Fruit fly (Drosophila melanogaster) whole organism, embryonic: ENCODE results near the gene Irk2.
A peak's percentile ranks its signal among the peaks of the same experiment; 100 is the strongest.

Source experiments
- Ada2b ChIP-seq: fragments of 200-800 bp; sonication (Bioruptor generic); IDR thresholded peaks from 2 replicates; pipeline ENCODE4 v1.3.6; 2022; ENCODE audit warnings: missing biosample characterization, missing genetic modification characterization
- CG10321 ChIP-seq: fragments of 200-800 bp; sonication (Bioruptor generic); IDR thresholded peaks from 2 replicates; pipeline ENCODE4 v1.3.6; 2022; ENCODE audit warnings: missing biosample characterization, missing genetic modification characterization
- CG10543 ChIP-seq: fragments of 200-800 bp; sonication (Bioruptor generic); optimal IDR thresholded peaks from 3 replicates; lab custom pipeline; 2017; ENCODE audit warnings: missing biosample characterization, mild to moderate bottlenecking, missing genetic modification characterization, moderate library complexity
- CG10565 ChIP-seq: fragments of 200-800 bp; sonication (Bioruptor generic); optimal IDR thresholded peaks from 3 replicates; lab custom pipeline; 2016; ENCODE audit warnings: missing biosample characterization, mild to moderate bottlenecking, missing genetic modification characterization
- CG10654 ChIP-seq: fragments of 200-800 bp; sonication (Bioruptor generic); optimal IDR thresholded peaks from 2 replicates; lab custom pipeline; 2016; ENCODE audit warnings: missing biosample characterization, missing genetic modification characterization
- CG13287 ChIP-seq: fragments of 200-800 bp; sonication (Bioruptor generic); IDR thresholded peaks from 2 replicates; pipeline ENCODE4 v1.3.6; 2022; ENCODE audit warnings: missing biosample characterization, missing genetic modification characterization; ENCODE audit not compliant: partially characterized antibody
- CG1529 ChIP-seq: fragments of 200-800 bp; sonication (Bioruptor generic); optimal IDR thresholded peaks from 3 replicates; lab custom pipeline; 2018; ENCODE audit warnings: missing biosample characterization, missing genetic modification characterization
- CG15514 ChIP-seq: fragments of 200-800 bp; sonication (Bioruptor generic); optimal IDR thresholded peaks from 3 replicates; lab custom pipeline; 2017; ENCODE audit warnings: missing biosample characterization, missing genetic modification characterization, mild to moderate bottlenecking, moderate library complexity, missing genetic modification reagents
- CG16779 ChIP-seq: fragments of 200-800 bp; sonication (Bioruptor generic); IDR thresholded peaks from 2 replicates; pipeline ENCODE4 v1.3.6; 2022; ENCODE audit warnings: missing biosample characterization, missing genetic modification characterization
- CG17186 ChIP-seq: fragments of 200-800 bp; sonication (Bioruptor generic); optimal IDR thresholded peaks from 3 replicates; lab custom pipeline; 2017; ENCODE audit warnings: missing biosample characterization, missing genetic modification reagents, missing genetic modification characterization
- CG2116 ChIP-seq: fragments of 200-800 bp; sonication (Bioruptor generic); optimal IDR thresholded peaks from 3 replicates; lab custom pipeline; 2018; ENCODE audit warnings: missing biosample characterization, mild to moderate bottlenecking, missing genetic modification characterization
- CG2129 ChIP-seq: fragments of 200-800 bp; sonication (Bioruptor generic); IDR thresholded peaks from 2 replicates; pipeline ENCODE4 v1.3.6; 2022; ENCODE audit warnings: missing biosample characterization, missing genetic modification characterization; ENCODE audit not compliant: partially characterized antibody
- CG32532 ChIP-seq: fragments of 200-800 bp; sonication (Bioruptor generic); IDR thresholded peaks from 2 replicates; pipeline ENCODE4 v1.3.6; 2022; ENCODE audit warnings: missing biosample characterization, missing genetic modification characterization
- CG34376 ChIP-seq: fragments of 200-800 bp; sonication (Bioruptor generic); optimal IDR thresholded peaks from 2 replicates; lab custom pipeline; 2018; ENCODE audit warnings: missing biosample characterization, mild to moderate bottlenecking, missing genetic modification characterization
- CG6813 ChIP-seq: fragments of 200-800 bp; sonication (Bioruptor generic); optimal IDR thresholded peaks from 2 replicates; lab custom pipeline; 2017; ENCODE audit warnings: missing biosample characterization, missing genetic modification characterization, mild to moderate bottlenecking, moderate library complexity, missing genetic modification reagents
- CG7987 ChIP-seq: fragments of 200-800 bp; sonication (Bioruptor generic); optimal IDR thresholded peaks from 2 replicates; lab custom pipeline; 2018; ENCODE audit warnings: missing biosample characterization, mild to moderate bottlenecking, missing genetic modification characterization, moderate library complexity
- CG9437 ChIP-seq: fragments of 200-800 bp; sonication (Bioruptor generic); optimal IDR thresholded peaks from 2 replicates; lab custom pipeline; 2018; ENCODE audit warnings: missing biosample characterization, mild to moderate bottlenecking, missing genetic modification characterization
- CG9817 ChIP-seq: fragments of 200-800 bp; sonication (Bioruptor generic); optimal IDR thresholded peaks from 2 replicates; lab custom pipeline; 2018; ENCODE audit warnings: missing biosample characterization, mild to moderate bottlenecking, missing genetic modification characterization, moderate library complexity
- Camta ChIP-seq: fragments of 200-800 bp; sonication (Bioruptor generic); optimal IDR thresholded peaks from 2 replicates; lab custom pipeline; 2016; ENCODE audit warnings: missing biosample characterization, missing genetic modification characterization
- D19A ChIP-seq: fragments of 200-800 bp; optimal IDR thresholded peaks from 3 replicates; lab custom pipeline; 2019; ENCODE audit warnings: missing biosample characterization, mild to moderate bottlenecking, missing genetic modification characterization, moderate library complexity
- Deaf1 ChIP-seq: fragments of 200-800 bp; optimal IDR thresholded peaks from 3 replicates; lab custom pipeline; 2019; ENCODE audit warnings: missing biosample characterization, mild to moderate bottlenecking, missing genetic modification characterization, moderate library complexity
- Dip2 ChIP-seq: fragments of 200-800 bp; sonication (Bioruptor generic); IDR thresholded peaks from 2 replicates; pipeline ENCODE4 v1.3.6; 2022; ENCODE audit warnings: missing biosample characterization, missing genetic modification characterization
- Dp ChIP-seq: fragments of 200-800 bp; sonication (Bioruptor generic); optimal IDR thresholded peaks from 2 replicates; lab custom pipeline; 2018; ENCODE audit warnings: missing biosample characterization, mild to moderate bottlenecking, missing genetic modification characterization, moderate library complexity
- E2f2 ChIP-seq: fragments of 200-800 bp; sonication (Bioruptor generic); IDR thresholded peaks from 2 replicates; pipeline ENCODE4 v1.3.6; 2022; ENCODE audit warnings: missing biosample characterization, missing genetic modification characterization
- GATAe ChIP-seq: fragments of 200-800 bp; sonication (Bioruptor generic); conservative IDR thresholded peaks from 2 replicates; pipeline ENCODE4 v1.3.6; 2022; ENCODE audit warnings: missing biosample characterization, missing genetic modification characterization
- HLH54F ChIP-seq: fragments of 200-800 bp; sonication (Bioruptor generic); optimal IDR thresholded peaks from 3 replicates; lab custom pipeline; 2016; ENCODE audit warnings: missing biosample characterization, missing genetic modification characterization
- Hmr ChIP-seq: fragments of 200-800 bp; sonication (Bioruptor generic); optimal IDR thresholded peaks from 3 replicates; lab custom pipeline; 2017; ENCODE audit warnings: mild to moderate bottlenecking, missing biosample characterization, missing genetic modification reagents, missing genetic modification characterization
- Lim3 ChIP-seq: fragments of 200-800 bp; sonication (Bioruptor generic); IDR thresholded peaks from 2 replicates; pipeline ENCODE4 v1.3.6; 2022; ENCODE audit warnings: missing biosample characterization, missing genetic modification characterization
- Mes4 ChIP-seq: fragments of 200-800 bp; sonication (Bioruptor generic); optimal IDR thresholded peaks from 2 replicates; lab custom pipeline; 2016; ENCODE audit warnings: missing biosample characterization, missing genetic modification characterization
- NfI ChIP-seq: fragments of 200-800 bp; sonication (Bioruptor generic); optimal IDR thresholded peaks from 3 replicates; lab custom pipeline; 2018; ENCODE audit warnings: missing biosample characterization, mild to moderate bottlenecking, missing genetic modification characterization, moderate library complexity
- Rfx ChIP-seq: fragments of 200-800 bp; sonication (Bioruptor generic); IDR thresholded peaks from 2 replicates; pipeline ENCODE4 v1.3.6; 2022; ENCODE audit warnings: missing biosample characterization, missing genetic modification characterization
- Scr ChIP-seq: fragments of 200-800 bp; sonication (Bioruptor generic); IDR thresholded peaks from 2 replicates; pipeline ENCODE4 v1.3.6; 2022; ENCODE audit warnings: missing biosample characterization, missing genetic modification characterization; ENCODE audit not compliant: partially characterized antibody
- Side ChIP-seq: fragments of 200-800 bp; sonication (Bioruptor generic); optimal IDR thresholded peaks from 2 replicates; lab custom pipeline; 2016; ENCODE audit warnings: missing biosample characterization, missing genetic modification characterization
- Sox100B ChIP-seq: fragments of 200-800 bp; sonication (Bioruptor generic); optimal IDR thresholded peaks from 3 replicates; lab custom pipeline; 2018; ENCODE audit warnings: missing biosample characterization, mild to moderate bottlenecking, missing genetic modification characterization
- bigmax ChIP-seq: fragments of 200-800 bp; sonication (Bioruptor generic); optimal IDR thresholded peaks from 2 replicates; lab custom pipeline; 2018; ENCODE audit warnings: missing biosample characterization, mild to moderate bottlenecking, missing genetic modification characterization
- btn ChIP-seq: fragments of 200-800 bp; sonication (Bioruptor generic); optimal IDR thresholded peaks from 2 replicates; lab custom pipeline; 2016; ENCODE audit warnings: missing biosample characterization, missing genetic modification characterization
- ci ChIP-seq: fragments of 200-800 bp; sonication (Bioruptor generic); IDR thresholded peaks from 3 replicates; pipeline ENCODE4 v1.3.6; 2022; ENCODE audit warnings: missing biosample characterization, missing genetic modification characterization
- crol ChIP-seq: fragments of 200-800 bp; sonication (Bioruptor generic); IDR thresholded peaks from 2 replicates; pipeline ENCODE4 v1.3.6; 2022; ENCODE audit warnings: missing biosample characterization, missing genetic modification characterization
- ewg ChIP-seq: fragments of 200-800 bp; sonication (Bioruptor generic); optimal IDR thresholded peaks from 3 replicates; lab custom pipeline; 2017; ENCODE audit warnings: mild to moderate bottlenecking, missing biosample characterization, missing genetic modification reagents, missing genetic modification characterization
- exex ChIP-seq: fragments of 200-800 bp; sonication (Bioruptor generic); optimal IDR thresholded peaks from 4 replicates; lab custom pipeline; 2018; ENCODE audit warnings: missing biosample characterization, mild to moderate bottlenecking, missing genetic modification characterization, moderate library complexity
- gem ChIP-seq: fragments of 200-800 bp; sonication (Bioruptor generic); optimal IDR thresholded peaks from 2 replicates; lab custom pipeline; 2019; ENCODE audit warnings: missing biosample characterization, mild to moderate bottlenecking, missing genetic modification characterization, moderate library complexity
- kah ChIP-seq: fragments of 200-800 bp; sonication (Bioruptor generic); optimal IDR thresholded peaks from 2 replicates; lab custom pipeline; 2018; ENCODE audit warnings: missing biosample characterization, mild to moderate bottlenecking, missing genetic modification characterization
- klu ChIP-seq: fragments of 200-800 bp; sonication (Bioruptor generic); IDR thresholded peaks from 2 replicates; pipeline ENCODE4 v1.3.6; 2022; ENCODE audit warnings: missing biosample characterization, missing genetic modification characterization
- lov ChIP-seq, 2 experiments: fragments of 200-800 bp in 1 of 2; fragments of >200 bp in 1 of 2; sonication (Bioruptor generic) in 1 of 2; IDR thresholded peaks in 1 of 2; optimal IDR thresholded peaks in 1 of 2; 2 replicates in 1 of 2; 3 replicates in 1 of 2; pipeline versions ENCODE4 v1.3.6 to Lab custom; 2017 to 2022; ENCODE audit warnings: missing biosample characterization in 1 of 2, missing genetic modification characterization in 1 of 2
- phol ChIP-seq: fragments of 200-800 bp; sonication (Bioruptor generic); optimal IDR thresholded peaks from 3 replicates; lab custom pipeline; 2018; ENCODE audit warnings: missing biosample characterization, mild to moderate bottlenecking, missing genetic modification characterization, moderate library complexity
- pzg ChIP-seq: fragments of 200-800 bp; sonication (Bioruptor generic); optimal IDR thresholded peaks from 3 replicates; lab custom pipeline; 2018; ENCODE audit warnings: missing biosample characterization, mild to moderate bottlenecking, missing genetic modification characterization, moderate library complexity
- row ChIP-seq: fragments of 200-800 bp; sonication (Bioruptor generic); IDR thresholded peaks from 3 replicates; pipeline ENCODE4 v1.3.6; 2022; ENCODE audit warnings: missing biosample characterization, missing genetic modification characterization
- sc ChIP-seq, 3 experiments: fragments of >200 bp in 2 of 3; fragments of 200-800 bp in 1 of 3; sonication (Bioruptor generic) in 1 of 3; optimal IDR thresholded peaks; 2 replicates in 2 of 3; 3 replicates in 1 of 3; lab custom pipeline; 2017; ENCODE audit warnings: mild to moderate bottlenecking in 1 of 3, missing biosample characterization in 1 of 3, missing genetic modification characterization in 1 of 3, missing genetic modification reagents in 1 of 3

The Irk2 gene

DNA sequence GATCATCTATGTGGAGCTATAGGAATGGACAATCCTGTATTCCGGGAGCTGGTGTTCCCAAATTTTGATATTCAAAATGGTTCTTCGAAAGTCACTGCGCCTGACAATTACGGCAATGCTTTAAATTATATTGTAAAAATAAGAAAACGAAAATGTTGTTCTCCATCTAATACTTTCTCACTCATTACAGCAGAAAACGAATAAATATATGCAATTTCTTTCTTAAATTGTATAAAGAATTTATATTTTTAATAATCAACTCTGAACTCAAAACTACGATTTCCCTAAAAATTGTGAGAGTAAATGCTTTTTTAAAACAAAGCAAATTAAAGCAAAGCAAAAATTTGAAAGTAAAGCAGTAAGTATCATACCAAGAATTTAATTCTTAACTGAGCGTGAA lies 37.6 kb upstream of the Irk2 start, which contains the start of gene CG10164 (continued):
- TF ChIP-seq gem (tag; lab: Kevin White, UChicago) (no peak), Scr (no peak), crol (GFP tag; lab: Robert Waterston, UW) (no peak)

DNA sequence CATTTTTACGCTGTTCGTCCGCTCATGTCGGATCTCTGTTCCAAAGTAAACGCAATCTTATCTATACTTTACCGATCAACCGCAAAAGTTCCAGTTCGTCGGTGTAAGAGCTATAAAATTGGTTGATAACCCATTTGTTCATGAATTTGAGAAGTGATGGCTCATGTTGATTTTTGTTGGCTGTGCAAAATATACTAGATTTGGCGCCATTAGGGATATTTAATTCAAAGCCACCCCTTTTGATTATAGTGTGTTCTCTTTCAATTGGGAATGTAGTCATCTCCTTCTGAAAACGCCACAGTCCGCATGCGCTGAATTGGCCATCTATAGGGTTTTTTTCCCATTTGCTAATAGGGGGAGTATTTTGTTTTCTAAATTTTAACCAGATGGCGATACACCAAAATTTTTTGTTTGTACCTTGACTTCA lies 19.5 kb upstream of the Irk2 start, which contains the start of gene Ugt303B2:
Ugt303B2 (minus strand) TSS at position 190 of the 427 bp plus-strand sequence.
- TF ChIP-seq row (GFP tag; lab: Robert Waterston, UW): peak; percentile 23; the same call in 1 of the 3 replicates
- peak; percentile 12 for TF ChIP-seq CG9817 (tag; lab: Kevin White, UChicago)
- TF ChIP-seq CG10543 (GFP tag; lab: Kevin White, UChicago): peak; percentile 33
- no peak for TF ChIP-seq CG10654 (GFP tag; lab: Kevin White, UChicago)
- peak; percentile 6 for TF ChIP-seq CG7987 (GFP tag; lab: Kevin White, UChicago)
- no peak for TF ChIP-seq sc (optimal IDR thresholded peaks at IDR 0.05; lab: Kevin White, UChicago)
- no peak for TF ChIP-seq sc (GFP tag; optimal IDR thresholded peaks at IDR 0.05; lab: Kevin White, UChicago)
- TF ChIP-seq Camta (GFP tag; lab: Kevin White, UChicago): no peak
- TF ChIP-seq CG32532 (GFP tag; lab: Robert Waterston, UW): peak; percentile 37; the same call in 1 of the 2 replicates
- TF ChIP-seq GATAe (GFP tag; lab: Robert Waterston, UW): peak; percentile 80
- no peak for TF ChIP-seq kah (GFP tag; lab: Kevin White, UChicago)
- no peak for TF ChIP-seq klu (GFP tag; lab: Robert Waterston, UW)
- TF ChIP-seq CG2129 (GFP tag; lab: Robert Waterston, UW): no peak
- 0 out of 3 replicates have a peak, but pooled peaks have one; percentile 21 for TF ChIP-seq ci (GFP tag; lab: Robert Waterston, UW)
- no peak for TF ChIP-seq lov (optimal IDR thresholded peaks at IDR 0.05; lab: Kevin White, UChicago)
- no peak for TF ChIP-seq lov (GFP tag; IDR thresholded peaks at IDR 0.05; lab: Robert Waterston, UW)
- no peak for TF ChIP-seq NfI (GFP tag; lab: Kevin White, UChicago)
- TF ChIP-seq CG9437 (GFP tag; lab: Kevin White, UChicago): no peak
- no peak for TF ChIP-seq Sox100B (GFP tag; lab: Kevin White, UChicago)
- peak; percentile 76 for TF ChIP-seq Dp
- TF ChIP-seq CG6813: no peak
- no peak for TF ChIP-seq CG10565
- TF ChIP-seq CG15514 (GFP tag; lab: Kevin White, UChicago): peak; percentile 97
- no peak for TF ChIP-seq phol (tag; lab: Kevin White, UChicago)
- no peak for TF ChIP-seq CG1529 (GFP tag; lab: Kevin White, UChicago)
- TF ChIP-seq CG2116: peak; percentile 4
- no peak for TF ChIP-seq D19A (tag; lab: Kevin White, UChicago)
- no peak for TF ChIP-seq Ada2b (GFP tag; lab: Robert Waterston, UW)
- TF ChIP-seq exex (tag; lab: Kevin White, UChicago): peak; percentile 51
- peak; percentile 27 for TF ChIP-seq pzg (GFP tag; lab: Kevin White, UChicago)
- peak; percentile 78 for TF ChIP-seq E2f2 (GFP tag; lab: Robert Waterston, UW)
- TF ChIP-seq Mes4 (GFP tag; lab: Kevin White, UChicago): no peak
- no peak for TF ChIP-seq btn (GFP tag; lab: Kevin White, UChicago)
- TF ChIP-seq Deaf1 (tag; lab: Kevin White, UChicago): peak; percentile 76
- peak; percentile 17 for TF ChIP-seq Hmr (GFP tag; lab: Kevin White, UChicago)
- TF ChIP-seq Side (GFP tag; lab: Kevin White, UChicago): peak; percentile 9
- peak; percentile 100 for TF ChIP-seq ewg (GFP tag; lab: Kevin White, UChicago)
- TF ChIP-seq CG10321: peak; percentile 89
- no peak for TF ChIP-seq CG17186
- no peak for TF ChIP-seq Dip2 (GFP tag; lab: Robert Waterston, UW)
- no peak for TF ChIP-seq CG16779 (GFP tag; lab: Robert Waterston, UW)
- TF ChIP-seq HLH54F (GFP tag; lab: Kevin White, UChicago): no peak
- TF ChIP-seq CG13287 (GFP tag; lab: Robert Waterston, UW): no peak
- no peak for TF ChIP-seq bigmax
- TF ChIP-seq Lim3 (GFP tag; lab: Robert Waterston, UW): no peak
- peak; percentile 12 for TF ChIP-seq CG34376 (GFP tag; lab: Kevin White, UChicago)
- no peak for TF ChIP-seq Rfx (GFP tag; lab: Robert Waterston, UW)
